ENCODE assay signal across 3 fruit fly cellular contexts in the genomic region with DNA sequence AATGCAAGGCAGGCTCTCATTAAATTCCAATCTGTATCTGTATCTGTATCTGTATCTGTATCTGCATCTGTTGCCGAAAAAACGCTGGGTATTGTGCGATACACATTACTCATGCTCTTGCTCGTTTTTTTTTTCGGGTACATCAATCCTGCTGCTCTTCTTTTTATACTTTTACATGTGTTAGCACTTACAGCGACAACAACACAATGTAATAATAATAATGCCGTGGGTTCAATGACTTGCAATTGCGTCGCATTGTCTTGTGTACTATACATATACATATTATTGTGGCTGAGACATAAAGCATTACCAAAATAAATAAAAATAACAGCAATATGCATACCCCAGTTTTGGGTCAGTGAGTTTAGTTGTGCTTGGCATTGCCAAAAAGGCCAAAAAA.
A peak's percentile ranks its signal among the peaks of the same experiment; 100 is the strongest.
TF ChIP-seq lines count a peak whose summit lies in the region.

No protein-coding gene starts in this region.

- TF ChIP-seq CTCF in whole organism, embryonic (GFP tag; optimal IDR thresholded peaks at IDR 0.05; lab: Kevin White, UChicago), result no peak

TF ChIP-seq in whole organism, embryonic, 481 proteins besides CTCF, POLR2A, EP300 and RAD21:
- peak; percentile 56 for TF ChIP-seq CG4360 (GFP tag; IDR thresholded peaks at IDR 0.05; lab: Robert Waterston, UW)
- TF ChIP-seq CG2199 (GFP tag; IDR thresholded peaks at IDR 0.05; lab: Robert Waterston, UW), result 0 out of 3 replicates have a peak, but pooled peaks have one; percentile 33
- no peak for TF ChIP-seq CG3065 (GFP tag; optimal IDR thresholded peaks at IDR 0.05; lab: Kevin White, UChicago)
- TF ChIP-seq twi (tag; optimal IDR thresholded peaks at IDR 0.05; lab: Kevin White, UChicago), result peak; percentile 82
TF ChIP-seq in whole organism, embryonic: peak in this region for 3.

TF ChIP-seq in whole organism, prepupa, 60 proteins besides CTCF, POLR2A, EP300 and RAD21:
- no peak for TF ChIP-seq cyc (GFP tag; optimal IDR thresholded peaks at IDR 0.05; lab: Kevin White, UChicago)
- no peak for TF ChIP-seq lz (GFP tag; optimal IDR thresholded peaks at IDR 0.05; lab: Kevin White, UChicago)
- TF ChIP-seq Hr4 (GFP tag; optimal IDR thresholded peaks at IDR 0.05; lab: Kevin White, UChicago), result no peak
- TF ChIP-seq CG8119 (GFP tag; IDR thresholded peaks at IDR 0.05; lab: Robert Waterston, UW), result no peak
- peak; percentile 39 for TF ChIP-seq Met (GFP tag; optimal IDR thresholded peaks at IDR 0.05; lab: Kevin White, UChicago)
- no peak for TF ChIP-seq Lpt (GFP tag; optimal IDR thresholded peaks at IDR 0.05; lab: Kevin White, UChicago)
- no peak for TF ChIP-seq Eip75B (GFP tag; optimal IDR thresholded peaks at IDR 0.05; lab: Kevin White, UChicago)
- TF ChIP-seq OdsH (GFP tag; optimal IDR thresholded peaks at IDR 0.05; lab: Kevin White, UChicago), result no peak
- no peak for TF ChIP-seq Gug (GFP tag; IDR thresholded peaks at IDR 0.05; lab: Robert Waterston, UW)
- no peak for TF ChIP-seq dac (GFP tag; optimal IDR thresholded peaks at IDR 0.05; lab: Kevin White, UChicago)
- TF ChIP-seq CG9139 (GFP tag; optimal IDR thresholded peaks at IDR 0.05; lab: Kevin White, UChicago), result no peak
- TF ChIP-seq CG8632 (GFP tag; optimal IDR thresholded peaks at IDR 0.05; lab: Kevin White, UChicago), result no peak
- TF ChIP-seq Sox14 (GFP tag; optimal IDR thresholded peaks at IDR 0.05; lab: Kevin White, UChicago), result no peak
- TF ChIP-seq Sox15 (GFP tag; optimal IDR thresholded peaks at IDR 0.05; lab: Kevin White, UChicago), result no peak
- no peak for TF ChIP-seq Sox102F (GFP tag; optimal IDR thresholded peaks at IDR 0.05; lab: Kevin White, UChicago)
- TF ChIP-seq Eip78C (GFP tag; lab: Kevin White, UChicago), result peak; percentile 30

TF ChIP-seq in whole organism, pupa, 21 proteins besides CTCF, POLR2A, EP300 and RAD21:
- no peak for TF ChIP-seq CG17806 (tag; optimal IDR thresholded peaks at IDR 0.05; lab: Kevin White, UChicago)
- TF ChIP-seq Ets98B (GFP tag; IDR thresholded peaks at IDR 0.05; lab: Robert Waterston, UW), result no peak
- TF ChIP-seq EcR (GFP tag; optimal IDR thresholded peaks at IDR 0.05; lab: Kevin White, UChicago), result peak; percentile 68
- no peak for TF ChIP-seq gl (tag; optimal IDR thresholded peaks at IDR 0.05; lab: Kevin White, UChicago)
TF ChIP-seq in whole organism, pupa: peak in this region for 1.
